Worm (Caenorhabditis elegans) whole organism, young adult: ENCODE results near the gene ceh-39.

Experiments used
- Y53G8AR.9 ChIP-seq: fragments of 200-800 bp; sonication (Bioruptor generic); conservative IDR thresholded peaks from 2 replicates; pipeline ENCODE4 v1.3.6; 2022; ENCODE audit warnings: missing genetic modification reagents, missing genetic modification characterization, missing compliant biosample characterization
- unc-62 ChIP-seq: fragments of 150-350 bp; optimal IDR thresholded peaks from 2 replicates; lab custom pipeline; 2014; ENCODE audit warnings: missing biosample characterization, missing genetic modification reagents, missing genetic modification characterization

ce11 chrX:1888445-1889035 lies 32.6 kb upstream of the ceh-39 start:
- TF ChIP-seq Y53G8AR.9 (no peak), unc-62 (no peak)
